Worm (Caenorhabditis elegans) whole organism, late embryonic: ENCODE data around the gene tps-2.

Experiments
- C38D4.7 ChIP-seq: fragments of 200-800 bp; sonication (Bioruptor generic); optimal IDR thresholded peaks from 2 replicates; lab custom pipeline; 2018; ENCODE audit warnings: mild to moderate bottlenecking, missing genetic modification characterization, moderate library complexity, missing compliant biosample characterization
- K02D7.2 ChIP-seq: sonication (generic microtip); optimal IDR thresholded peaks from 2 replicates; lab custom pipeline; 2017; ENCODE audit warnings: mild to moderate bottlenecking, missing genetic modification characterization, missing compliant biosample characterization
- K09A11.1 ChIP-seq: sonication (generic microtip); optimal IDR thresholded peaks from 2 replicates; lab custom pipeline; 2017; ENCODE audit warnings: antibody characterized with exemption, mild to moderate bottlenecking, missing genetic modification characterization, missing compliant biosample characterization; ENCODE audit not compliant: insufficient read depth
- ceh-18 ChIP-seq: sonication (generic microtip); optimal IDR thresholded peaks from 2 replicates; lab custom pipeline; 2016; ENCODE audit warnings: missing genetic modification characterization, missing compliant biosample characterization
- ceh-19 ChIP-seq: fragments of 200-800 bp; sonication (Bioruptor generic); optimal IDR thresholded peaks from 2 replicates; lab custom pipeline; 2018; ENCODE audit warnings: mild to moderate bottlenecking, missing genetic modification characterization, missing compliant biosample characterization
- ceh-22 ChIP-seq: sonication (generic microtip); optimal IDR thresholded peaks from 2 replicates; lab custom pipeline; 2017; ENCODE audit warnings: missing biosample characterization, missing genetic modification characterization
- ceh-24 ChIP-seq: sonication (generic microtip); optimal IDR thresholded peaks from 2 replicates; lab custom pipeline; 2016; ENCODE audit warnings: mild to moderate bottlenecking, missing genetic modification characterization, missing compliant biosample characterization
- ceh-31 ChIP-seq: sonication (generic microtip); optimal IDR thresholded peaks from 2 replicates; lab custom pipeline; 2016; ENCODE audit warnings: missing genetic modification characterization, missing compliant biosample characterization
- ceh-48 ChIP-seq: sonication (generic microtip); optimal IDR thresholded peaks from 2 replicates; lab custom pipeline; 2016; ENCODE audit warnings: missing genetic modification characterization, inconsistent platforms, missing compliant biosample characterization
- ceh-6 ChIP-seq: fragments of 200-800 bp; sonication (Bioruptor generic); optimal IDR thresholded peaks from 2 replicates; lab custom pipeline; 2018; ENCODE audit warnings: mild to moderate bottlenecking, missing genetic modification characterization, missing compliant biosample characterization
- ceh-9 ChIP-seq: sonication (generic microtip); optimal IDR thresholded peaks from 2 replicates; lab custom pipeline; 2016; ENCODE audit warnings: mild to moderate bottlenecking, missing genetic modification characterization, inconsistent platforms, missing compliant biosample characterization
- che-1 ChIP-seq: sonication (generic microtip); optimal IDR thresholded peaks from 2 replicates; lab custom pipeline; 2016; ENCODE audit warnings: mild to moderate bottlenecking, missing genetic modification characterization, missing compliant biosample characterization
- dve-1 ChIP-seq: sonication (generic microtip); optimal IDR thresholded peaks from 2 replicates; lab custom pipeline; 2017; ENCODE audit warnings: antibody characterized with exemption, mild to moderate bottlenecking, missing genetic modification characterization, missing compliant biosample characterization
- elt-2 ChIP-seq: sonication (generic microtip); optimal IDR thresholded peaks from 2 replicates; lab custom pipeline; 2016; ENCODE audit warnings: missing genetic modification reagents, missing genetic modification characterization, missing compliant biosample characterization
- eyg-1 ChIP-seq: sonication (generic microtip); optimal IDR thresholded peaks from 2 replicates; lab custom pipeline; 2016; ENCODE audit warnings: missing genotype, missing genetic modification characterization, missing compliant biosample characterization
- fkh-10 ChIP-seq: fragments of 150-350 bp; optimal IDR thresholded peaks from 2 replicates; lab custom pipeline; 2014; ENCODE audit warnings: missing biosample characterization, missing genetic modification reagents, missing genetic modification characterization
- fkh-6 ChIP-seq: sonication (generic microtip); optimal IDR thresholded peaks from 2 replicates; lab custom pipeline; 2016; ENCODE audit warnings: missing genetic modification characterization, missing compliant biosample characterization
- hlh-30 ChIP-seq: sonication (generic microtip); optimal IDR thresholded peaks from 2 replicates; lab custom pipeline; 2017; ENCODE audit warnings: antibody characterized with exemption, missing genetic modification characterization, missing compliant biosample characterization; ENCODE audit not compliant: insufficient read depth
- hlh-8 ChIP-seq: sonication (generic microtip); optimal IDR thresholded peaks from 2 replicates; lab custom pipeline; 2016; ENCODE audit warnings: missing genotype, missing genetic modification characterization, missing compliant biosample characterization
- lim-6 ChIP-seq: sonication (generic microtip); optimal IDR thresholded peaks from 2 replicates; lab custom pipeline; 2016; ENCODE audit warnings: missing genetic modification characterization, missing compliant biosample characterization
- lin-11 ChIP-seq: fragments of 200-800 bp; sonication (Bioruptor generic); optimal IDR thresholded peaks from 2 replicates; lab custom pipeline; 2018; ENCODE audit warnings: mild to moderate bottlenecking, missing genetic modification characterization, missing compliant biosample characterization
- madf-2 ChIP-seq: sonication (generic microtip); optimal IDR thresholded peaks from 2 replicates; lab custom pipeline; 2017; ENCODE audit warnings: missing genetic modification characterization, missing compliant biosample characterization
- nhr-232 ChIP-seq: sonication (generic microtip); optimal IDR thresholded peaks from 2 replicates; lab custom pipeline; 2016; ENCODE audit warnings: missing genetic modification characterization, missing compliant biosample characterization
- npax-4 ChIP-seq: sonication (generic microtip); optimal IDR thresholded peaks from 2 replicates; lab custom pipeline; 2016; ENCODE audit warnings: missing genetic modification characterization, missing compliant biosample characterization
- pag-3 ChIP-seq: sonication (generic microtip); optimal IDR thresholded peaks from 2 replicates; lab custom pipeline; 2016; ENCODE audit warnings: missing compliant biosample characterization, missing genetic modification characterization, borderline replicate concordance
- pax-1 ChIP-seq: fragments of 150-350 bp; optimal IDR thresholded peaks from 2 replicates; lab custom pipeline; 2014; ENCODE audit warnings: missing biosample characterization, missing genetic modification characterization
- pha-4 ChIP-seq: fragments of 150-350 bp; optimal IDR thresholded peaks from 2 replicates; lab custom pipeline; 2018; ENCODE audit warnings: missing biosample characterization, missing genetic modification reagents, missing genetic modification characterization
- rnt-1 ChIP-seq: sonication (generic microtip); optimal IDR thresholded peaks from 2 replicates; lab custom pipeline; 2016; ENCODE audit warnings: missing genetic modification characterization, missing compliant biosample characterization
- sox-2 ChIP-seq: fragments of 200-800 bp; sonication (Bioruptor generic); IDR thresholded peaks from 2 replicates; pipeline ENCODE4 v1.3.6; 2022; ENCODE audit warnings: missing genetic modification reagents, missing genetic modification characterization, missing compliant biosample characterization
- sox-4 ChIP-seq: sonication (generic microtip); optimal IDR thresholded peaks from 2 replicates; lab custom pipeline; 2017; ENCODE audit warnings: mild to moderate bottlenecking, missing genetic modification characterization, inconsistent platforms, missing compliant biosample characterization
- syd-9 ChIP-seq: sonication (generic microtip); optimal IDR thresholded peaks from 2 replicates; lab custom pipeline; 2016; ENCODE audit warnings: mild to moderate bottlenecking, missing genetic modification characterization, moderate library complexity, missing compliant biosample characterization
- tbx-7 ChIP-seq: sonication (generic microtip); optimal IDR thresholded peaks from 2 replicates; lab custom pipeline; 2016; ENCODE audit warnings: missing genotype, missing genetic modification characterization, missing compliant biosample characterization
- ttx-3 ChIP-seq: sonication (generic microtip); optimal IDR thresholded peaks from 2 replicates; lab custom pipeline; 2016; ENCODE audit warnings: missing genetic modification reagents, missing genetic modification characterization, missing compliant biosample characterization
- unc-3 ChIP-seq, 2 experiments: fragments of 200-800 bp in 1 of 2; sonication (Bioruptor generic) in 1 of 2; sonication (generic microtip) in 1 of 2; conservative IDR thresholded peaks in 1 of 2; optimal IDR thresholded peaks in 1 of 2; 2 replicates each; pipeline versions ENCODE4 v1.3.6 to Lab custom; 2016 to 2022; ENCODE audit warnings: missing compliant biosample characterization in 2 of 2, missing genetic modification characterization in 2 of 2, missing genetic modification reagents in 1 of 2
- unc-42 ChIP-seq: sonication (generic microtip); optimal IDR thresholded peaks from 2 replicates; lab custom pipeline; 2016; ENCODE audit warnings: missing genotype, missing genetic modification characterization, missing compliant biosample characterization
- unc-55 ChIP-seq: sonication (generic microtip); optimal IDR thresholded peaks from 2 replicates; lab custom pipeline; 2017; ENCODE audit warnings: missing biosample characterization, missing genetic modification reagents, missing genetic modification characterization
- unc-86 ChIP-seq: sonication (generic microtip); optimal IDR thresholded peaks from 2 replicates; lab custom pipeline; 2016; ENCODE audit warnings: missing genetic modification characterization, missing compliant biosample characterization
- ztf-16 ChIP-seq: sonication (generic microtip); optimal IDR thresholded peaks from 2 replicates; lab custom pipeline; 2017; ENCODE audit warnings: missing genetic modification characterization, missing compliant biosample characterization

The tps-2 gene

DNA sequence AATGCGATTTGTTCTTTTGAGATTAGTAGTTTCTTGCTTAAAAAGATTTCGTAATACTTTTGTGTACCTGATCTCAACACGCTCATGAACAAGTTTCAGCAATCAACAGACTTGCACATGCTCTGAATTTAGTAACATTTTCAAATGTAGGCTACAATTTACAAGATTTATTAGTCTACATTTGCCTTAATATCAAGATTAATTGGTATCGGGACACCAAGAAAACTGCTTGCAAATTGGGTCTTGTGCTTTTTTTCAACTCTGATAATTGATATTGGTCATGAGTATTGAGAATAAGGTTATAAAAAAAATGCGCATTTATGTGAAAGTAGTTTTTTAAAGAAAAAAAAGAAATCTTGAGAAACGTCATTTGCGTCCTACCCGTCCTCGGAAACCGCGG, 8.1 kb upstream of the tps-2 start:
- TF ChIP-seq ceh-48 (tag; lab: Kevin White, UChicago) (no peak), ceh-9 (tag; lab: Kevin White, UChicago) (no peak), lin-11 (tag; lab: Kevin White, UChicago) (no peak), pha-4 (tag; lab: Kevin White, UChicago) (no peak), madf-2 (no peak), ztf-16 (tag; lab: Kevin White, UChicago) (no peak), lim-6 (tag; lab: Kevin White, UChicago) (no peak), unc-42 (tag; lab: Kevin White, UChicago) (no peak), nhr-232 (tag; lab: Kevin White, UChicago) (no peak), hlh-30 (tag; lab: Kevin White, UChicago) (no peak), dve-1 (tag; lab: Kevin White, UChicago) (no peak), K02D7.2 (tag; lab: Kevin White, UChicago) (no peak), rnt-1 (no peak), ceh-24 (tag; lab: Kevin White, UChicago) (no peak), K09A11.1 (tag; lab: Kevin White, UChicago) (no peak), tbx-7 (tag; lab: Kevin White, UChicago) (no peak), fkh-10 (no peak), syd-9 (tag; lab: Kevin White, UChicago) (no peak), hlh-8 (no peak), pag-3 (tag; lab: Kevin White, UChicago) (no peak)

DNA sequence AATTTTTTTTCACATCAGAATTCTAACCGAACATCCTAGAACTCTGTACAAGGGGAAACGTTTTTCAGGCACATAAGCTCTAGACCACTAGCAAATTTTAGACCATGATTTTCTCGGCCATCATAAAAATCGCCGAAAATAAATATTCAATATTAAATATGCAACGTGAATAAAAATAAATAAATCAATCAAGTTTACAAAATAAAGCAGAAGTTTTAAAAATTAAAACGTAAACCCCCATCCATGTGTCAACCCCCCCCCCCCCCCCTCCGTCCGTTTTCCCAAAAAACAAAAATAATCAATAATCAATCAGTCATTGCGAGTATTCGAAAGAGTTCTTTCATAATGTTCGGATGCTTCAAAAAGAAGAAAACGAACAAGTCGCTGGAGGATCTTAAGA, 7.4 kb upstream of the tps-2 start, which contains the start of gene catp-4:
catp-4 (plus strand) TSS at position 301 of the 400 bp plus-strand sequence.
- no peak for TF ChIP-seq lim-6 (tag; lab: Kevin White, UChicago)
- TF ChIP-seq, all 69 proteins: peak for 0

DNA sequence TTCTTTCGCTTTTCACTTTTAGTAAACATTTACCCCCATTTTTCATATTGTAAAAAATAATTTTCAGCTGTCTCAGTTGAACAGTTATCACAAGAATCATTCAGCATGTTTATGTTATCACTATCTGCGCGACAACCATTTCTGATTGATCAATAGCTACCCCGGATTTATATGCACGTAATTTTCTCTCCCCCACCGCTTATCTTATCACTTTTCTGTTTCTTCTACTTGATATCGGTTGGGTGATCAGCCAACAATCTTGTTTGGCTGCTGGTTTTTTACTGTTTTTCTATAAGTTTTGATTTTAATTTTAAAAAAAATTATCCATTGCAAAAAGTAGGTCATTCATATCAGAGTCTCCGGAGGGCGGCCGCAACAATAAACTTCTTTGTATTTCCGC, 2.9 kb upstream of the tps-2 start:
- TF ChIP-seq dve-1 (tag; lab: Kevin White, UChicago), result no peak

DNA sequence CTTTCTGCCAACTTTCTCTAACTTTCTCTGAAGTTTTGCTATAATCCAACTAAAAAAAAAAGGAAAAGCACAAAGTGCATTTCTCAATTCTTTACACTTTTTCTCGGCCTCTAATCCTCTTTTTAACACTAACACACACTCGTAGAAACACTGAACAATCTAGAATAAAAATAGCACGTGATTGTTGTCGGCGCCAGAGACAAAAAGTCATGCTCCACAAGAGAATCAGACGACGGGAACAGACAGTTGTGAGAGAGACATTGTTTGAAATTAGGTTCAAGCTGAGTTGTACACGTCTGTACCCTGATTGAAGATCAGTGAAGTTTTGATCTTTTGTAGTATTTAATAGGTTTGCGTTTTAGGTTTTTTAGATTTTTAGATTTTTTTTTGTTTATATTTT, 2.3 kb upstream of the tps-2 start:
- TF ChIP-seq hlh-30 (tag; lab: Kevin White, UChicago) (peak; percentile 61), unc-3 (GFP tag; conservative IDR thresholded peaks at IDR 0.05; lab: Robert Waterston, UW) (no peak), unc-3 (tag; optimal IDR thresholded peaks at IDR 0.05; lab: Kevin White, UChicago) (no peak), eyg-1 (tag; lab: Kevin White, UChicago) (no peak), rnt-1 (peak; percentile 25), ceh-18 (peak; percentile 24)
- TF ChIP-seq, all 69 proteins: peak for 3

DNA sequence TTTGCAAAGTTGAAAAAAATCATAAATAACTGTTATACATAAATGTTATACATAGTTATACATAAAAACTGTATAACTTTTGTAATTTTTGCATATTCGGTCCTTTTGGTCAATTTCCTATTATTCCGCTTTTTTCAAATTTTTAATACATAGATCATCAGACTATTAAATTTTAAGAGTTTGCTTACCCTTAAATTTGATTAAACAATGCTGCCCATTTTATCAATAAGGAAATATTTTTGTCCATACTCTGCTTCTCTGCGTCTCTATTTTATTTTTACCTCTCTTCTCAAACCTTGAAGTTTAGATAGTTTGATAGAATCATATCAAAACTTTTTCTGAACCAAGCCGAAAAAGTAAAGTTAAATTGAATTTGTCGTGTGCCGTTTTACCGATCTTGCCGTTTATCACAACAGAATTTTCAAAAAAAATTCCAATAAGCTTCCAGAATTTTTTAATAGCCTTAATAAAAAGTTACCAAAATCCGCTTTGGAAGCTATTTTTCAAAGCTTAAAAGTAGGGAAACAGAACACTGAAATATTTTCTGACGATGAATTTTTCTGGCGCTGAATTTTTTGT, 1.3 kb upstream of the tps-2 start:
- no peak for TF ChIP-seq C38D4.7 (GFP tag; lab: Kevin White, UChicago)
- no peak for TF ChIP-seq ceh-19 (GFP tag; lab: Kevin White, UChicago)
- no peak for TF ChIP-seq sox-2 (GFP tag; lab: Robert Waterston, UW)
- TF ChIP-seq ceh-31 (tag; lab: Kevin White, UChicago), result no peak
- no peak for TF ChIP-seq fkh-6 (tag; lab: Kevin White, UChicago)
- TF ChIP-seq rnt-1, result no peak
- TF ChIP-seq che-1 (tag; lab: Kevin White, UChicago), result no peak
- TF ChIP-seq hlh-8, result no peak
- TF ChIP-seq elt-2 (tag; lab: Kevin White, UChicago), result no peak
- no peak for TF ChIP-seq ceh-22
- TF ChIP-seq unc-42 (tag; lab: Kevin White, UChicago), result no peak
- TF ChIP-seq unc-86 (tag; lab: Kevin White, UChicago), result no peak
- no peak for TF ChIP-seq npax-4
- TF ChIP-seq pax-1 (tag; lab: Kevin White, UChicago), result no peak
- no peak for TF ChIP-seq unc-55 (GFP tag; lab: Kevin White, UChicago)
- no peak for TF ChIP-seq pha-4 (tag; lab: Kevin White, UChicago)
- TF ChIP-seq unc-3 (GFP tag; conservative IDR thresholded peaks at IDR 0.05; lab: Robert Waterston, UW), result no peak
- no peak for TF ChIP-seq unc-3 (tag; optimal IDR thresholded peaks at IDR 0.05; lab: Kevin White, UChicago)
- TF ChIP-seq ceh-6 (GFP tag; lab: Kevin White, UChicago), result no peak
- TF ChIP-seq ttx-3, result no peak
- TF ChIP-seq sox-4 (tag; lab: Kevin White, UChicago), result no peak
